Worm (Caenorhabditis elegans) whole organism, L4/young adult: ENCODE data around the gene asm-2.

ENCODE experiments used
- W03F9.2 ChIP-seq: fragments of 150-350 bp; optimal IDR thresholded peaks from 2 replicates; lab custom pipeline; 2014; ENCODE audit warnings: missing biosample characterization, missing genetic modification characterization
- dao-5 ChIP-seq: sonication (generic microtip); optimal IDR thresholded peaks from 2 replicates; lab custom pipeline; 2016; ENCODE audit warnings: missing genotype, missing genetic modification characterization, moderate library complexity, missing compliant biosample characterization

ce11 chrX:11329424-11329823, 5.4 kb upstream of the asm-2 start, which contains the start of gene npr-9:
- TF ChIP-seq W03F9.2 (tag; lab: Kevin White, UChicago) (no peak), dao-5 (tag; lab: Kevin White, UChicago) (no peak)
